Worm (Caenorhabditis elegans): ENCODE results near the gene fbxb-97.
"Not testable (repeated sequence)": the region's sequence is repeated elsewhere in the genome, so short reads cannot be mapped to it uniquely, and the experiment has no call there.

- not testable (repeated sequence) for TF ChIP-seq W03F9.2, dao-5 (tag; optimal IDR thresholded peaks at IDR 0.05)
These were observed 14.4 kb upstream of the fbxb-97 start, which contains the start of gene fbxb-98 for ce11 chrII:1862334-1862733.

All from whole organism, L4/young adult.